Fruit fly (Drosophila melanogaster): ENCODE data around the gene Jhbp5.

DNA sequence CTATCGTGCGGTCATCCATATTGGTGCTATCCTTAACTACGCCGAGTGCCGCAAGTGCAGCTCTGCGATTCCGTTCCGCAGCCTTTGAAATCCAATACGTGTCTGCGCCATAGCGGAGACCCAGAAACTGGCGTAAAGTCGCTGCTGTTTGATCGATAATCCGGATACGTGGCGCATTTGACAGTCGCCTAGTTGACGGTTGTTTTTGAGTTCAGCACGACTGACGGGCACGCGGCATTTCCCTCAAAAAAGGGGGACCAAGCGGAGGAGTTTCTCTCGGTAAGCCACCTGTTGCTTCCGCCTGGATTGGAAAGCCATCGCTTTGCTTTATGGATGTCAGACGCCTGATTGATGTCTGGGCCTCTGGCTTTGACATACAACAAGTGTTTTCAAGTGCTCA lies 21.6 kb upstream of the Jhbp5 start, which contains the start of gene CG10185:
- TF ChIP-seq ttk (optimal IDR thresholded peaks at IDR 0.05) = no peak
- TF ChIP-seq Sin3A (optimal IDR thresholded peaks at IDR 0.05) = no peak
- TF ChIP-seq psq (optimal IDR thresholded peaks at IDR 0.05) = no peak

All from Kc167 (cell line).